Worm (Caenorhabditis elegans) whole organism, young adult: ENCODE measurements around the gene flcn-1.
A peak's percentile ranks its signal among the peaks of the same experiment; 100 is the strongest.

Source experiments
- akir-1 ChIP-seq: fragments of 200-800 bp; sonication (Bioruptor generic); optimal IDR thresholded peaks from 2 replicates; lab custom pipeline; 2018; ENCODE audit warnings: mild to moderate bottlenecking, missing genetic modification characterization, moderate library complexity, missing compliant biosample characterization
- attf-3 ChIP-seq: fragments of 200-800 bp; sonication (Bioruptor generic); conservative IDR thresholded peaks from 2 replicates; pipeline ENCODE4 v1.3.6; 2022; ENCODE audit warnings: missing genetic modification reagents, missing genetic modification characterization, missing compliant biosample characterization
- ceh-91 ChIP-seq: fragments of 200-800 bp; sonication (Bioruptor generic); IDR thresholded peaks from 2 replicates; pipeline ENCODE4 v1.3.6; 2022; ENCODE audit warnings: missing genetic modification reagents, missing genetic modification characterization, missing compliant biosample characterization
- nhr-90 ChIP-seq: sonication (generic microtip); optimal IDR thresholded peaks from 2 replicates; lab custom pipeline; 2016; ENCODE audit warnings: missing genotype, mild to moderate bottlenecking, missing genetic modification characterization, missing compliant biosample characterization

DNA sequence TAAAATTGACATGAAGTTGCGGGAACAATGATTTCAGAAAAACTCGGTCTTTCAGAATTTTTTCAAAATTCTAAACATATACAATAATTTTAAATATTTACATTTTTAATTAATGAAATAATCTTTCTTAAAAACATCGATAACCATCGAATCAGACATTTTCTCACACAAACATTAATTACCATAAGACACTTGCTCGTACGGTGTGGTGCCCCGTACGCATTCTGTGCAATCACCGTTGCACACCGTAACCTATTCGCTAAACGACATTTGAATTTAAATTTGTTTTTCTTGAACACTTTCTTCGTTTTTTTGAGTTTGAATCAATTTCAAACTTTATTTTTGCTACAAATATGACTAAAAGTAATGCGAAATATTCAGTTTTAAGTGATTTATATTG, 4.8 kb upstream of the flcn-1 start:
- TF ChIP-seq akir-1 (no peak), ceh-91 (GFP tag; lab: Robert Waterston, UW) (0 out of 2 replicates have a peak, but pooled peaks have one; percentile 29), attf-3 (GFP tag; lab: Robert Waterston, UW) (no peak), nhr-90 (tag; lab: Kevin White, UChicago) (no peak)
